In genomic region chr3R:23149021-23149571, dm6 we compare ENCODE assay signal across 1 fruit fly cellular context.
TF ChIP-seq lines count a peak whose summit lies in the region.

No protein-coding gene starts in this region.

TF ChIP-seq in whole organism, embryonic, 481 proteins besides CTCF, POLR2A, EP300 and RAD21 (continued from another document and continues in another):
- TF ChIP-seq CG4282 (GFP tag; optimal IDR thresholded peaks at IDR 0.05; lab: Kevin White, UChicago) (no peak), CG30431 (GFP tag; optimal IDR thresholded peaks at IDR 0.05; lab: Kevin White, UChicago) (peak; percentile 17), CG15696 (tag; optimal IDR thresholded peaks at IDR 0.05; lab: Kevin White, UChicago) (peak; percentile 83), CG7357 (GFP tag; IDR thresholded peaks at IDR 0.05; lab: Robert Waterston, UW) (no peak), dan (GFP tag; IDR thresholded peaks at IDR 0.05; lab: Robert Waterston, UW) (no peak), CG4820 (GFP tag; optimal IDR thresholded peaks at IDR 0.05; lab: Kevin White, UChicago) (no peak), Hr39 (optimal IDR thresholded peaks at IDR 0.05; lab: Kevin White, UChicago) (no peak), CG8388 (GFP tag; optimal IDR thresholded peaks at IDR 0.05; lab: Kevin White, UChicago) (peak; percentile 56), schlank (tag; optimal IDR thresholded peaks at IDR 0.05; lab: Kevin White, UChicago) (no peak), CG3847 (GFP tag; IDR thresholded peaks at IDR 0.05; lab: Robert Waterston, UW) (no peak), CG43689 (GFP tag; IDR thresholded peaks at IDR 0.05; lab: Robert Waterston, UW) (no peak), dmrt11E (tag; optimal IDR thresholded peaks at IDR 0.05; lab: Kevin White, UChicago) (peak; percentile 85), corto (GFP tag; optimal IDR thresholded peaks at IDR 0.05; lab: Kevin White, UChicago) (no peak), sens (GFP tag; lab: Kevin White, UChicago) (peak; percentile 63), Xbp1 (GFP tag; optimal IDR thresholded peaks at IDR 0.05; lab: Kevin White, UChicago) (peak; percentile 9), CG10959 (GFP tag; IDR thresholded peaks at IDR 0.05; lab: Robert Waterston, UW) (peak; percentile 61), CG3163 (GFP tag; optimal IDR thresholded peaks at IDR 0.05; lab: Kevin White, UChicago) (no peak), HLH54F (GFP tag; optimal IDR thresholded peaks at IDR 0.05; lab: Kevin White, UChicago) (no peak), Usf (GFP tag; optimal IDR thresholded peaks at IDR 0.05; lab: Kevin White, UChicago) (peak; percentile 15), zf30C (GFP tag; optimal IDR thresholded peaks at IDR 0.05; lab: Kevin White, UChicago) (peak; percentile 92), gsb-n (tag; optimal IDR thresholded peaks at IDR 0.05; lab: Kevin White, UChicago) (peak; percentile 45), tup (GFP tag; optimal IDR thresholded peaks at IDR 0.05; lab: Kevin White, UChicago) (no peak), CG10267 (tag; optimal IDR thresholded peaks at IDR 0.05; lab: Kevin White, UChicago) (peak; percentile 63), CG34376 (GFP tag; optimal IDR thresholded peaks at IDR 0.05; lab: Kevin White, UChicago) (no peak), ac (GFP tag; optimal IDR thresholded peaks at IDR 0.05; lab: Kevin White, UChicago) (no peak), CG3838 (GFP tag; optimal IDR thresholded peaks at IDR 0.05; lab: Kevin White, UChicago) (no peak), Optix (GFP tag; IDR thresholded peaks at IDR 0.05; lab: Robert Waterston, UW) (no peak), Rx (GFP tag; IDR thresholded peaks at IDR 0.05; lab: Robert Waterston, UW) (no peak), CG10274 (GFP tag; optimal IDR thresholded peaks at IDR 0.05; lab: Kevin White, UChicago) (no peak), ara (GFP tag; IDR thresholded peaks at IDR 0.05; lab: Robert Waterston, UW) (peak; percentile 50; the same call in 1 of the 2 replicates), lbe (GFP tag; optimal IDR thresholded peaks at IDR 0.05; lab: Kevin White, UChicago) (peak; percentile 65), onecut (GFP tag; IDR thresholded peaks at IDR 0.05; lab: Robert Waterston, UW) (no peak), CG7928 (GFP tag; optimal IDR thresholded peaks at IDR 0.05; lab: Kevin White, UChicago) (no peak), Lpt (GFP tag; optimal IDR thresholded peaks at IDR 0.05; lab: Kevin White, UChicago) (no peak), CG18599 (GFP tag; optimal IDR thresholded peaks at IDR 0.05; lab: Kevin White, UChicago) (no peak), CG4854 (GFP tag; optimal IDR thresholded peaks at IDR 0.05; lab: Kevin White, UChicago) (no peak), CG15601 (tag; optimal IDR thresholded peaks at IDR 0.05; lab: Kevin White, UChicago) (peak; percentile 10), nmo (GFP tag; optimal IDR thresholded peaks at IDR 0.05; lab: Kevin White, UChicago) (peak; percentile 44), sd (tag; optimal IDR thresholded peaks at IDR 0.05; lab: Kevin White, UChicago) (no peak), nau (GFP tag; optimal IDR thresholded peaks at IDR 0.05; lab: Kevin White, UChicago) (no peak), nom (GFP tag; optimal IDR thresholded peaks at IDR 0.05; lab: Kevin White, UChicago) (peak; percentile 87), CG18764 (GFP tag; optimal IDR thresholded peaks at IDR 0.05; lab: Kevin White, UChicago) (no peak), CG18262 (tag; optimal IDR thresholded peaks at IDR 0.05; lab: Kevin White, UChicago) (peak; percentile 73), CG2129 (GFP tag; IDR thresholded peaks at IDR 0.05; lab: Robert Waterston, UW; ENCODE audit: partially characterized antibody) (no peak), ab (GFP tag; optimal IDR thresholded peaks at IDR 0.05; lab: Kevin White, UChicago) (no peak), Spps (tag; optimal IDR thresholded peaks at IDR 0.05; lab: Kevin White, UChicago) (peak; percentile 35), dm (GFP tag; optimal IDR thresholded peaks at IDR 0.05; lab: Kevin White, UChicago) (no peak), ken (GFP tag; IDR thresholded peaks at IDR 0.05; lab: Robert Waterston, UW) (no peak), gt (GFP tag; IDR thresholded peaks at IDR 0.05; lab: Robert Waterston, UW) (no peak), CG13894 (tag; optimal IDR thresholded peaks at IDR 0.05; lab: Kevin White, UChicago) (no peak), CG9876 (GFP tag; optimal IDR thresholded peaks at IDR 0.05; lab: Kevin White, UChicago) (no peak), fd96Cb (tag; optimal IDR thresholded peaks at IDR 0.05; lab: Kevin White, UChicago) (peak; percentile 33), CG4424 (GFP tag; optimal IDR thresholded peaks at IDR 0.05; lab: Kevin White, UChicago) (peak; percentile 21), NC2β (GFP tag; optimal IDR thresholded peaks at IDR 0.05; lab: Kevin White, UChicago) (no peak), ap (GFP tag; IDR thresholded peaks at IDR 0.05; lab: Robert Waterston, UW) (no peak), yki (optimal IDR thresholded peaks at IDR 0.05; lab: Kevin White, UChicago) (no peak), CG17361 (GFP tag; IDR thresholded peaks at IDR 0.05; lab: Robert Waterston, UW) (peak; percentile 63), NK7.1 (GFP tag; optimal IDR thresholded peaks at IDR 0.05; lab: Kevin White, UChicago) (no peak), Drgx (GFP tag; IDR thresholded peaks at IDR 0.05; lab: Robert Waterston, UW) (peak; percentile 48; the same call in 1 of the 2 replicates), Taf1 (GFP tag; IDR thresholded peaks at IDR 0.05; lab: Robert Waterston, UW) (no peak), Hey (tag; optimal IDR thresholded peaks at IDR 0.05; lab: Kevin White, UChicago) (no peak), CG11398 (GFP tag; optimal IDR thresholded peaks at IDR 0.05; lab: Kevin White, UChicago) (no peak), HmgD (GFP tag; optimal IDR thresholded peaks at IDR 0.05; lab: Kevin White, UChicago) (no peak), CG6689 (GFP tag; IDR thresholded peaks at IDR 0.05; lab: Robert Waterston, UW) (peak; percentile 48; the same call in 1 of the 2 replicates), CG10209 (GFP tag; optimal IDR thresholded peaks at IDR 0.05; lab: Kevin White, UChicago) (peak; percentile 28), Elba2 (GFP tag; optimal IDR thresholded peaks at IDR 0.05; lab: Kevin White, UChicago) (peak; percentile 18), CG15514 (GFP tag; optimal IDR thresholded peaks at IDR 0.05; lab: Kevin White, UChicago) (no peak), CG14050 (GFP tag; IDR thresholded peaks at IDR 0.05; lab: Robert Waterston, UW) (no peak), CG12744 (GFP tag; optimal IDR thresholded peaks at IDR 0.05; lab: Kevin White, UChicago) (no peak), gcm (GFP tag; optimal IDR thresholded peaks at IDR 0.05; lab: Kevin White, UChicago) (no peak), lola (GFP tag; optimal IDR thresholded peaks at IDR 0.05; lab: Kevin White, UChicago) (peak in 1 of 3 experiments; percentile 80), Ravus (GFP tag; IDR thresholded peaks at IDR 0.05; lab: Robert Waterston, UW) (no peak), Opbp (GFP tag; IDR thresholded peaks at IDR 0.05; lab: Robert Waterston, UW; ENCODE audit: partially characterized antibody) (no peak), CG2889 (GFP tag; IDR thresholded peaks at IDR 0.05; lab: Robert Waterston, UW) (no peak), CG11504 (tag; optimal IDR thresholded peaks at IDR 0.05; lab: Kevin White, UChicago) (no peak), Stat92E (GFP tag; optimal IDR thresholded peaks at IDR 0.05; lab: Kevin White, UChicago) (no peak), dysf (GFP tag; IDR thresholded peaks at IDR 0.05; lab: Robert Waterston, UW) (no peak), Dip3 (GFP tag; optimal IDR thresholded peaks at IDR 0.05; lab: Kevin White, UChicago) (no peak), H15 (GFP tag; IDR thresholded peaks at IDR 0.05; lab: Robert Waterston, UW) (no peak), CG2202 (tag; optimal IDR thresholded peaks at IDR 0.05; lab: Kevin White, UChicago) (peak; percentile 8), abd-A (tag; optimal IDR thresholded peaks at IDR 0.05; lab: Kevin White, UChicago) (no peak), CG11456 (GFP tag; IDR thresholded peaks at IDR 0.05; lab: Robert Waterston, UW) (no peak), phol (tag; optimal IDR thresholded peaks at IDR 0.05; lab: Kevin White, UChicago) (peak; percentile 56), tll (GFP tag; optimal IDR thresholded peaks at IDR 0.05; lab: Kevin White, UChicago) (peak in 1 of 2 experiments; percentile 11), CG2120 (GFP tag; optimal IDR thresholded peaks at IDR 0.05; lab: Kevin White, UChicago) (no peak), CG13123 (GFP tag; optimal IDR thresholded peaks at IDR 0.05; lab: Kevin White, UChicago) (no peak), prd (optimal IDR thresholded peaks at IDR 0.05; lab: Kevin White, UChicago) (no peak), prd (GFP tag; IDR thresholded peaks at IDR 0.05; lab: Robert Waterston, UW) (peak; percentile 55; the same call in 2 of the 3 replicates), BEAF-32 (GFP tag; optimal IDR thresholded peaks at IDR 0.05; lab: Kevin White, UChicago) (no peak), pnt (GFP tag; optimal IDR thresholded peaks at IDR 0.05; lab: Kevin White, UChicago) (no peak), Blimp-1 (GFP tag; optimal IDR thresholded peaks at IDR 0.05; lab: Kevin White, UChicago) (peak; percentile 59), CG10654 (GFP tag; optimal IDR thresholded peaks at IDR 0.05; lab: Kevin White, UChicago) (no peak), Hsf (GFP tag; optimal IDR thresholded peaks at IDR 0.05; lab: Kevin White, UChicago) (no peak), Ssrp (tag; optimal IDR thresholded peaks at IDR 0.05; lab: Kevin White, UChicago) (peak; percentile 17), tna (GFP tag; IDR thresholded peaks at IDR 0.05; lab: Robert Waterston, UW; ENCODE audit: partially characterized antibody) (no peak), tin (GFP tag; optimal IDR thresholded peaks at IDR 0.05; lab: Kevin White, UChicago) (no peak), hth (optimal IDR thresholded peaks at IDR 0.05; lab: Kevin White, UChicago) (no peak), dimm (GFP tag; IDR thresholded peaks at IDR 0.05; lab: Robert Waterston, UW) (no peak), Aef1 (GFP tag; IDR thresholded peaks at IDR 0.05; lab: Robert Waterston, UW) (no peak), CG5245 (GFP tag; optimal IDR thresholded peaks at IDR 0.05; lab: Kevin White, UChicago) (no peak), CG31224 (GFP tag; IDR thresholded peaks at IDR 0.05; lab: Robert Waterston, UW) (no peak), gcm2 (GFP tag; optimal IDR thresholded peaks at IDR 0.05; lab: Kevin White, UChicago) (no peak), CG18011 (GFP tag; optimal IDR thresholded peaks at IDR 0.05; lab: Kevin White, UChicago) (no peak), CG9817 (tag; optimal IDR thresholded peaks at IDR 0.05; lab: Kevin White, UChicago) (no peak), CG17829 (tag; optimal IDR thresholded peaks at IDR 0.05; lab: Kevin White, UChicago) (peak; percentile 69), CG31441 (GFP tag; IDR thresholded peaks at IDR 0.05; lab: Robert Waterston, UW) (peak; percentile 60), D (optimal IDR thresholded peaks at IDR 0.05; lab: Kevin White, UChicago) (no peak), D (GFP tag; optimal IDR thresholded peaks at IDR 0.05; lab: Kevin White, UChicago) (peak; percentile 57), aop (GFP tag; IDR thresholded peaks at IDR 0.05; lab: Robert Waterston, UW) (no peak), Med (GFP tag; lab: Kevin White, UChicago) (peak; percentile 22), CG17359 (tag; optimal IDR thresholded peaks at IDR 0.05; lab: Kevin White, UChicago) (peak; percentile 8), CG3065 (GFP tag; optimal IDR thresholded peaks at IDR 0.05; lab: Kevin White, UChicago) (no peak), Eip74EF (GFP tag; optimal IDR thresholded peaks at IDR 0.05; lab: Kevin White, UChicago) (no peak), cato (GFP tag; optimal IDR thresholded peaks at IDR 0.05; lab: Kevin White, UChicago; ENCODE audit: borderline replicate concordance) (no peak), Xrp1 (GFP tag; IDR thresholded peaks at IDR 0.05; lab: Robert Waterston, UW) (peak; percentile 82), CG8281 (tag; optimal IDR thresholded peaks at IDR 0.05; lab: Kevin White, UChicago) (no peak), pros (GFP tag; optimal IDR thresholded peaks at IDR 0.05; lab: Kevin White, UChicago) (no peak), dpn (GFP tag; optimal IDR thresholded peaks at IDR 0.05; lab: Kevin White, UChicago) (no peak), gfzf (GFP tag; optimal IDR thresholded peaks at IDR 0.05; lab: Kevin White, UChicago) (no peak), jigr1 (GFP tag; IDR thresholded peaks at IDR 0.05; lab: Robert Waterston, UW) (no peak), GATAe (GFP tag; conservative IDR thresholded peaks at IDR 0.05; lab: Robert Waterston, UW) (no peak), zfh2 (GFP tag; optimal IDR thresholded peaks at IDR 0.05; lab: Kevin White, UChicago) (no peak), CG2116 (GFP tag; optimal IDR thresholded peaks at IDR 0.05; lab: Kevin White, UChicago) (no peak), CG1233 (GFP tag; optimal IDR thresholded peaks at IDR 0.05; lab: Kevin White, UChicago) (no peak), ind (GFP tag; optimal IDR thresholded peaks at IDR 0.05; lab: Kevin White, UChicago) (no peak), CG16813 (GFP tag; IDR thresholded peaks at IDR 0.05; lab: Robert Waterston, UW; ENCODE audit: partially characterized antibody) (no peak), CG4328 (GFP tag; optimal IDR thresholded peaks at IDR 0.05; lab: Kevin White, UChicago) (no peak), CG2875 (GFP tag; optimal IDR thresholded peaks at IDR 0.05; lab: Kevin White, UChicago) (peak; percentile 40), CG13624 (GFP tag; optimal IDR thresholded peaks at IDR 0.05; lab: Kevin White, UChicago) (no peak), CG7745 (tag; optimal IDR thresholded peaks at IDR 0.05; lab: Kevin White, UChicago) (no peak), Sin3A (optimal IDR thresholded peaks at IDR 0.05; lab: Kevin White, UChicago) (no peak), CG30403 (GFP tag; optimal IDR thresholded peaks at IDR 0.05; lab: Kevin White, UChicago) (no peak), chn (GFP tag; optimal IDR thresholded peaks at IDR 0.05; lab: Kevin White, UChicago) (no peak), en (GFP tag; optimal IDR thresholded peaks at IDR 0.05; lab: Kevin White, UChicago) (no peak), kah (GFP tag; optimal IDR thresholded peaks at IDR 0.05; lab: Kevin White, UChicago) (no peak), CG1602 (GFP tag; optimal IDR thresholded peaks at IDR 0.05; lab: Kevin White, UChicago) (peak; percentile 12), chm (GFP tag; IDR thresholded peaks at IDR 0.05; lab: Robert Waterston, UW) (peak; percentile 53; the same call in 1 of the 2 replicates), CG17612 (GFP tag; IDR thresholded peaks at IDR 0.05; lab: Robert Waterston, UW) (no peak), zen (tag; optimal IDR thresholded peaks at IDR 0.05; lab: Kevin White, UChicago) (peak; percentile 53)
